Fruit fly (Drosophila melanogaster) whole organism, pupa: Measurements from ENCODE around the gene CG3448.
A peak's percentile ranks its signal among the peaks of the same experiment; 100 is the strongest.

ENCODE experiments used
- CG10348 ChIP-seq: fragments of 200-800 bp; sonication (Bioruptor generic); IDR thresholded peaks from 2 replicates; pipeline ENCODE4 v1.3.6; 2022; ENCODE audit warnings: missing biosample characterization, missing genetic modification characterization
- CG12605 ChIP-seq: fragments of 200-800 bp; sonication (Bioruptor generic); IDR thresholded peaks from 2 replicates; pipeline ENCODE4 v1.3.6; 2022; ENCODE audit warnings: missing biosample characterization, missing genetic modification characterization
- CG13204 ChIP-seq: fragments of 200-800 bp; sonication (Bioruptor generic); optimal IDR thresholded peaks from 2 replicates; lab custom pipeline; 2018; ENCODE audit warnings: missing biosample characterization, mild to moderate bottlenecking, missing genetic modification characterization, moderate library complexity
- CG14655 ChIP-seq: fragments of 200-800 bp; sonication (Bioruptor generic); optimal IDR thresholded peaks from 3 replicates; lab custom pipeline; 2017; ENCODE audit warnings: mild to moderate bottlenecking, missing biosample characterization, missing genetic modification reagents, missing genetic modification characterization
- CG15710 ChIP-seq: fragments of 200-800 bp; sonication (Bioruptor generic); optimal IDR thresholded peaks from 2 replicates; lab custom pipeline; 2018; ENCODE audit warnings: missing biosample characterization, mild to moderate bottlenecking, missing genetic modification characterization, moderate library complexity
- CG17806 ChIP-seq: fragments of 200-800 bp; sonication (Bioruptor generic); optimal IDR thresholded peaks from 2 replicates; lab custom pipeline; 2018; ENCODE audit warnings: missing biosample characterization, mild to moderate bottlenecking, missing genetic modification characterization, moderate library complexity
- CG32121 ChIP-seq: fragments of 200-800 bp; sonication (Bioruptor generic); IDR thresholded peaks from 2 replicates; pipeline ENCODE4 v1.3.6; 2022; ENCODE audit warnings: missing biosample characterization, missing genetic modification characterization
- CG34367 ChIP-seq: fragments of 200-800 bp; sonication (Bioruptor generic); optimal IDR thresholded peaks from 2 replicates; lab custom pipeline; 2018; ENCODE audit warnings: missing biosample characterization, mild to moderate bottlenecking, missing genetic modification characterization
- CG4496 ChIP-seq: fragments of 200-800 bp; sonication (Bioruptor generic); IDR thresholded peaks from 3 replicates; pipeline ENCODE4 v1.3.6; 2022; ENCODE audit warnings: missing biosample characterization, missing genetic modification characterization
- CG8159 ChIP-seq: fragments of 200-800 bp; sonication (Bioruptor generic); optimal IDR thresholded peaks from 3 replicates; lab custom pipeline; 2018; ENCODE audit warnings: missing biosample characterization, mild to moderate bottlenecking, missing genetic modification characterization, moderate library complexity
- CG8301 ChIP-seq: fragments of 200-800 bp; sonication (Bioruptor generic); optimal IDR thresholded peaks from 2 replicates; lab custom pipeline; 2018; ENCODE audit warnings: missing biosample characterization, mild to moderate bottlenecking, missing genetic modification characterization
- CG9948 ChIP-seq: fragments of 200-800 bp; sonication (Bioruptor generic); optimal IDR thresholded peaks from 2 replicates; lab custom pipeline; 2018; ENCODE audit warnings: missing biosample characterization, mild to moderate bottlenecking, missing genetic modification characterization, moderate library complexity
- D1 ChIP-seq: fragments of 200-800 bp; sonication (Bioruptor generic); optimal IDR thresholded peaks from 2 replicates; lab custom pipeline; 2018; ENCODE audit warnings: missing biosample characterization, mild to moderate bottlenecking, missing genetic modification characterization, moderate library complexity
- EcR ChIP-seq: fragments of 200-800 bp; sonication (Bioruptor generic); optimal IDR thresholded peaks from 3 replicates; lab custom pipeline; 2019; ENCODE audit warnings: missing biosample characterization, missing genetic modification characterization, mild to moderate bottlenecking, moderate library complexity, missing genetic modification reagents
- Ets98B ChIP-seq: fragments of 200-800 bp; sonication (Bioruptor generic); IDR thresholded peaks from 2 replicates; pipeline ENCODE4 v1.3.6; 2022; ENCODE audit warnings: missing biosample characterization, missing genetic modification characterization
- Pif1A ChIP-seq: fragments of 200-800 bp; sonication (Bioruptor generic); optimal IDR thresholded peaks from 3 replicates; lab custom pipeline; 2016; ENCODE audit warnings: missing biosample characterization, missing genetic modification characterization
- Pif1B ChIP-seq: fragments of 200-800 bp; sonication (Bioruptor generic); optimal IDR thresholded peaks from 3 replicates; lab custom pipeline; 2016; ENCODE audit warnings: missing biosample characterization, missing genetic modification characterization
- Snoo ChIP-seq: fragments of 200-800 bp; sonication (Bioruptor generic); optimal IDR thresholded peaks from 3 replicates; lab custom pipeline; 2017; ENCODE audit warnings: missing biosample characterization, mild to moderate bottlenecking, missing genetic modification characterization, inconsistent platforms
- fd96Ca ChIP-seq: fragments of 200-800 bp; sonication (Bioruptor generic); IDR thresholded peaks from 3 replicates; pipeline ENCODE4 v1.3.6; 2022; ENCODE audit warnings: missing biosample characterization, missing genetic modification characterization
- gl ChIP-seq: fragments of 200-800 bp; sonication (Bioruptor generic); optimal IDR thresholded peaks from 2 replicates; lab custom pipeline; 2018; ENCODE audit warnings: missing biosample characterization, mild to moderate bottlenecking, missing genetic modification characterization
- rn ChIP-seq: fragments of 200-800 bp; sonication (Bioruptor generic); IDR thresholded peaks from 2 replicates; pipeline ENCODE4 v1.3.6; 2022; ENCODE audit warnings: missing biosample characterization, missing genetic modification characterization

Gene CG3448

dm6 chr3L:9426656-9427294 is 24.6 kb downstream of the CG3448 start, which contains the start of the genes Atat and Shc:
TSS of gene Atat (minus strand) at chr3L:9426758.
TSS of gene Shc (plus strand) at chr3L:9427010.
- TF ChIP-seq CG17806 (tag; lab: Kevin White, UChicago) (peak; percentile 98), gl (tag; lab: Kevin White, UChicago) (peak; percentile 90), CG9948 (tag; lab: Kevin White, UChicago) (peak; percentile 98), CG34367 (tag; lab: Kevin White, UChicago) (peak; percentile 98), EcR (peak; percentile 11), CG14655 (peak; percentile 98), fd96Ca (peak; percentile 99), Ets98B (GFP tag; lab: Robert Waterston, UW) (peak; percentile 99), CG4496 (peak; percentile 99), Pif1A (GFP tag; lab: Kevin White, UChicago) (peak; percentile 97), CG32121 (GFP tag; lab: Robert Waterston, UW) (peak; percentile 99), CG8301 (peak; percentile 96), CG13204 (GFP tag; lab: Kevin White, UChicago) (peak; percentile 78), CG8159 (tag; lab: Kevin White, UChicago) (peak; percentile 98), CG15710 (tag; lab: Kevin White, UChicago) (peak; percentile 99), rn (peak; percentile 99), D1 (peak; percentile 54), CG12605 (GFP tag; lab: Robert Waterston, UW) (peak; percentile 95), CG10348 (GFP tag; lab: Robert Waterston, UW) (peak; percentile 99), Snoo (tag; lab: Kevin White, UChicago) (peak; percentile 99), Pif1B (GFP tag; lab: Kevin White, UChicago) (peak; percentile 94)

dm6 chr3L:9425838-9426237 is 25.5 kb downstream of the CG3448 start:
- TF ChIP-seq CG32121 (GFP tag; lab: Robert Waterston, UW), result peak; percentile 51; the same call in 1 of the 2 replicates
- no peak for TF ChIP-seq Pif1B (GFP tag; lab: Kevin White, UChicago)
- TF ChIP-seq CG4496, result peak; percentile 50; the same call in 1 of the 3 replicates
- TF ChIP-seq CG14655, result peak; percentile 34
- TF ChIP-seq CG8301, result peak; percentile 32
- peak; percentile 63 for TF ChIP-seq Ets98B (GFP tag; lab: Robert Waterston, UW)

DNA sequence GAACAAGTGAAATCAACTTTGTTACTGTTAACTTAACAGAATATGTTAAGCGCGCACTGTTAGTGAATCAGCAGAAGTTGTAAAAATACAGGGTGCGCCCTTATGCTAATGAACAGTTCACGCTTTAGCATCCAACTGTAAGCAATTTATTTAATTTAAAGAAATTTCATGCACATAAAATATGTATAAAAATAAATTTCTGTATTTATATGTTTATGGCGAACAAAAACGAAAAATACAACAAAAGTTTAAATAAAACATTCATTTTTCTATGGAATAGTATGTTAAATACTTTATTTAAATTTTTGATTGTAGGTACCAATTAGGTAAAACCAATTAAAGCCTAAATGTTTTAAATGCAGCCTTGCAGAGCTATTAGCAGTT is 26.9 kb downstream of the CG3448 start:
- peak; percentile 49 for TF ChIP-seq CG8301
- TF ChIP-seq D1, result peak; percentile 4
- no peak for TF ChIP-seq rn
- TF ChIP-seq CG9948 (tag; lab: Kevin White, UChicago), result peak; percentile 12
- no peak for TF ChIP-seq EcR
- TF ChIP-seq Ets98B (GFP tag; lab: Robert Waterston, UW), result peak; percentile 57; the same call in 1 of the 2 replicates
- TF ChIP-seq gl (tag; lab: Kevin White, UChicago), result no peak
- TF ChIP-seq fd96Ca, result no peak
- peak; percentile 43; the same call in 1 of the 3 replicates for TF ChIP-seq CG4496
- peak; percentile 35 for TF ChIP-seq Pif1A (GFP tag; lab: Kevin White, UChicago)
- TF ChIP-seq CG12605 (GFP tag; lab: Robert Waterston, UW), result 0 out of 2 replicates have a peak, but pooled peaks have one; percentile 29
- no peak for TF ChIP-seq CG13204 (GFP tag; lab: Kevin White, UChicago)
- TF ChIP-seq CG34367 (tag; lab: Kevin White, UChicago), result no peak
- peak; percentile 9 for TF ChIP-seq CG15710 (tag; lab: Kevin White, UChicago)
- TF ChIP-seq CG14655, result peak; percentile 42
- 0 out of 2 replicates have a peak, but pooled peaks have one; percentile 26 for TF ChIP-seq CG32121 (GFP tag; lab: Robert Waterston, UW)
- TF ChIP-seq CG8159 (tag; lab: Kevin White, UChicago), result peak; percentile 9
- TF ChIP-seq CG10348 (GFP tag; lab: Robert Waterston, UW), result no peak
- no peak for TF ChIP-seq Pif1B (GFP tag; lab: Kevin White, UChicago)
- peak; percentile 58 for TF ChIP-seq CG17806 (tag; lab: Kevin White, UChicago)
- TF ChIP-seq Snoo (tag; lab: Kevin White, UChicago), result peak; percentile 24

- TF ChIP-seq EcR (no peak), CG10348 (GFP tag; lab: Robert Waterston, UW) (no peak), CG9948 (tag; lab: Kevin White, UChicago) (no peak), Pif1A (GFP tag; lab: Kevin White, UChicago) (no peak), CG4496 (no peak)
Observed at dm6 chr3L:9423757-9424527, 27.4 kb downstream of the CG3448 start.

dm6 chr3L:9422636-9423419 is 28.5 kb downstream of the CG3448 start, which contains the start of gene aay:
TSS of gene aay (plus strand) at chr3L:9423253.
- TF ChIP-seq CG14655, result peak; percentile 97
- TF ChIP-seq EcR, result peak; percentile 87
- peak; percentile 98 for TF ChIP-seq Ets98B (GFP tag; lab: Robert Waterston, UW)
- TF ChIP-seq CG4496, result peak; percentile 98
- peak; percentile 98 for TF ChIP-seq D1
- TF ChIP-seq CG10348 (GFP tag; lab: Robert Waterston, UW), result peak; percentile 87
- peak; percentile 98 for TF ChIP-seq CG9948 (tag; lab: Kevin White, UChicago)
- peak; percentile 99 for TF ChIP-seq CG17806 (tag; lab: Kevin White, UChicago)
- peak; percentile 95 for TF ChIP-seq rn
- TF ChIP-seq Pif1A (GFP tag; lab: Kevin White, UChicago), result peak; percentile 99
- peak; percentile 99 for TF ChIP-seq CG8159 (tag; lab: Kevin White, UChicago)
- peak; percentile 99 for TF ChIP-seq Snoo (tag; lab: Kevin White, UChicago)
- TF ChIP-seq CG32121 (GFP tag; lab: Robert Waterston, UW), result peak; percentile 98
- TF ChIP-seq CG12605 (GFP tag; lab: Robert Waterston, UW), result peak; percentile 98
- peak; percentile 91 for TF ChIP-seq CG13204 (GFP tag; lab: Kevin White, UChicago)
- peak; percentile 97 for TF ChIP-seq CG34367 (tag; lab: Kevin White, UChicago)
- TF ChIP-seq CG8301, result peak; percentile 97
- peak; percentile 94 for TF ChIP-seq gl (tag; lab: Kevin White, UChicago)
- peak; percentile 95 for TF ChIP-seq fd96Ca
- TF ChIP-seq CG15710 (tag; lab: Kevin White, UChicago), result peak; percentile 98
- peak; percentile 99 for TF ChIP-seq Pif1B (GFP tag; lab: Kevin White, UChicago)
